Worm (Caenorhabditis elegans) whole organism, L2 larva: ENCODE measurements around the gene C56E6.2.

Source experiments
- ama-1 ChIP-seq: fragments of 150-350 bp; optimal IDR thresholded peaks from 2 replicates; lab custom pipeline; 2018; ENCODE audit warnings: inconsistent platforms
- ceh-82 ChIP-seq: fragments of 150-350 bp; optimal IDR thresholded peaks from 2 replicates; lab custom pipeline; 2014; ENCODE audit warnings: missing biosample characterization, missing genetic modification characterization
- mdl-1 ChIP-seq, 2 experiments: fragments of 150-350 bp in 1 of 2; sonication (generic microtip) in 1 of 2; optimal IDR thresholded peaks; 2 replicates each; lab custom pipeline; 2017; ENCODE audit warnings: missing biosample characterization in 2 of 2, missing genetic modification characterization in 2 of 2
- nhr-25 ChIP-seq: fragments of 150-350 bp; sonication (generic microtip); optimal IDR thresholded peaks from 3 replicates; lab custom pipeline; 2014; ENCODE audit warnings: missing biosample characterization, missing genetic modification characterization
- unc-39 ChIP-seq: fragments of 150-350 bp; optimal IDR thresholded peaks from 2 replicates; lab custom pipeline; 2014; ENCODE audit warnings: missing biosample characterization, missing genetic modification characterization
- unc-62 ChIP-seq: fragments of 150-350 bp; optimal IDR thresholded peaks from 2 replicates; lab custom pipeline; 2014; ENCODE audit warnings: missing biosample characterization, missing genetic modification reagents, missing genetic modification characterization

ce11 chrII:6526136-6526684, 1.5 kb downstream of the C56E6.2 start:
- TF ChIP-seq ceh-82 (tag; lab: Kevin White, UChicago) = no peak
- TF ChIP-seq nhr-25 (tag; lab: Kevin White, UChicago) = no peak
- no peak for TF ChIP-seq ama-1 (lab: Kevin White, UChicago)
- no peak for TF ChIP-seq unc-39 (tag; lab: Kevin White, UChicago)
- TF ChIP-seq unc-62 (GFP tag; lab: Kevin White, UChicago) = no peak
- TF ChIP-seq mdl-1 (tag; optimal IDR thresholded peaks at IDR 0.05; lab: Kevin White, UChicago) = no peak
